Fruit fly (Drosophila melanogaster): ENCODE results near the gene CG32263.

CG32263 gene

dm6 chr3L:3770823-3771222, 40.1 kb downstream of the CG32263 start (continued):
- TF ChIP-seq Dfd (GFP tag; optimal IDR thresholded peaks at IDR 0.05) (no peak), GATAe (GFP tag; conservative IDR thresholded peaks at IDR 0.05) (no peak), hth (optimal IDR thresholded peaks at IDR 0.05) (no peak), en (GFP tag; optimal IDR thresholded peaks at IDR 0.05) (no peak), CG3995 (GFP tag; optimal IDR thresholded peaks at IDR 0.05) (no peak), CG12391 (tag; optimal IDR thresholded peaks at IDR 0.05) (peak; percentile 37), Lhr (GFP tag; optimal IDR thresholded peaks at IDR 0.05) (no peak), Elba2 (GFP tag; optimal IDR thresholded peaks at IDR 0.05) (no peak), kay (GFP tag; optimal IDR thresholded peaks at IDR 0.05) (no peak), CG13624 (GFP tag; optimal IDR thresholded peaks at IDR 0.05) (peak; percentile 47), Gug (GFP tag; IDR thresholded peaks at IDR 0.05) (no peak), CG30431 (GFP tag; optimal IDR thresholded peaks at IDR 0.05) (no peak), NfI (GFP tag; optimal IDR thresholded peaks at IDR 0.05) (peak; percentile 68), CG2889 (GFP tag; IDR thresholded peaks at IDR 0.05) (0 out of 3 replicates have a peak, but pooled peaks have one; percentile 35), trem (tag; optimal IDR thresholded peaks at IDR 0.05) (no peak), Meics (GFP tag; optimal IDR thresholded peaks at IDR 0.05) (peak; percentile 57), disco-r (GFP tag; optimal IDR thresholded peaks at IDR 0.05) (peak; percentile 20), unc-4 (GFP tag; IDR thresholded peaks at IDR 0.05; ENCODE audit: partially characterized antibody) (no peak), vvl (GFP tag; IDR thresholded peaks at IDR 0.05) (peak; percentile 71), zf30C (GFP tag; optimal IDR thresholded peaks at IDR 0.05) (no peak), tup (GFP tag; optimal IDR thresholded peaks at IDR 0.05) (no peak), CG12071 (GFP tag; optimal IDR thresholded peaks at IDR 0.05) (peak; percentile 35), CG11723 (GFP tag; optimal IDR thresholded peaks at IDR 0.05) (no peak), gcm (GFP tag; optimal IDR thresholded peaks at IDR 0.05) (no peak), ems (GFP tag; optimal IDR thresholded peaks at IDR 0.05) (peak; percentile 2), CG15696 (tag; optimal IDR thresholded peaks at IDR 0.05) (no peak), CG43689 (GFP tag; IDR thresholded peaks at IDR 0.05) (no peak), CG8388 (GFP tag; optimal IDR thresholded peaks at IDR 0.05) (no peak), CG5245 (GFP tag; optimal IDR thresholded peaks at IDR 0.05) (no peak), Kr (GFP tag; optimal IDR thresholded peaks at IDR 0.05) (no peak), pros (GFP tag; optimal IDR thresholded peaks at IDR 0.05) (no peak), CG13424 (tag; optimal IDR thresholded peaks at IDR 0.05) (peak; percentile 52), Opbp (GFP tag; IDR thresholded peaks at IDR 0.05; ENCODE audit: partially characterized antibody) (no peak), stc (GFP tag; IDR thresholded peaks at IDR 0.05) (0 out of 2 replicates have a peak, but pooled peaks have one; percentile 11), Abd-B (GFP tag; optimal IDR thresholded peaks at IDR 0.05) (peak; percentile 14), jumu (GFP tag; optimal IDR thresholded peaks at IDR 0.05) (no peak), Deaf1 (tag; optimal IDR thresholded peaks at IDR 0.05) (no peak), CG7745 (tag; optimal IDR thresholded peaks at IDR 0.05) (no peak), C15 (GFP tag; IDR thresholded peaks at IDR 0.05) (no peak), yki (optimal IDR thresholded peaks at IDR 0.05) (no peak), CG7786 (GFP tag; optimal IDR thresholded peaks at IDR 0.05) (peak; percentile 57), BEAF-32 (GFP tag; optimal IDR thresholded peaks at IDR 0.05) (no peak), eyg (GFP tag; optimal IDR thresholded peaks at IDR 0.05) (no peak), ranshi (GFP tag; IDR thresholded peaks at IDR 0.05) (peak; percentile 50), Hr51 (GFP tag; optimal IDR thresholded peaks at IDR 0.05) (peak; percentile 18 to 72), CG10321 (GFP tag; IDR thresholded peaks at IDR 0.05) (no peak), z (GFP tag; IDR thresholded peaks at IDR 0.05) (no peak), CG17612 (GFP tag; IDR thresholded peaks at IDR 0.05) (no peak), peb (GFP tag; IDR thresholded peaks at IDR 0.05) (no peak), CG4730 (GFP tag; IDR thresholded peaks at IDR 0.05) (no peak; the same call in 1 of the 2 replicates), croc (GFP tag; conservative IDR thresholded peaks at IDR 0.05) (no peak), dysf (GFP tag; IDR thresholded peaks at IDR 0.05) (peak; percentile 73)

Measured in whole organism, embryonic.